Worm (Caenorhabditis elegans) whole organism, mixed stage, embryonic: ENCODE data around the gene H23N18.6.

Experiments
- M03D4.4 ChIP-seq: sonication (generic microtip); optimal IDR thresholded peaks from 2 replicates; lab custom pipeline; 2017; ENCODE audit warnings: mild to moderate bottlenecking, missing genetic modification characterization, missing compliant biosample characterization
- bed-3 ChIP-seq: fragments of 200-800 bp; sonication (Bioruptor generic); optimal IDR thresholded peaks from 3 replicates; lab custom pipeline; 2018; ENCODE audit warnings: mild to moderate bottlenecking, missing genetic modification characterization, moderate library complexity, missing compliant biosample characterization
- blmp-1 ChIP-seq: fragments of 150-350 bp; optimal IDR thresholded peaks from 2 replicates; lab custom pipeline; 2014; ENCODE audit warnings: missing biosample characterization, missing genetic modification characterization
- ceh-39 ChIP-seq: fragments of 150-350 bp; optimal IDR thresholded peaks from 2 replicates; lab custom pipeline; 2014; ENCODE audit warnings: missing biosample characterization, missing genetic modification characterization
- ceh-43 ChIP-seq: fragments of 200-800 bp; sonication (Bioruptor generic); optimal IDR thresholded peaks from 2 replicates; lab custom pipeline; 2018; ENCODE audit warnings: mild to moderate bottlenecking, missing genetic modification characterization, moderate library complexity, missing compliant biosample characterization
- ceh-83 ChIP-seq: fragments of 200-800 bp; sonication (Bioruptor generic); optimal IDR thresholded peaks from 2 replicates; lab custom pipeline; 2018; ENCODE audit warnings: mild to moderate bottlenecking, missing genetic modification characterization, missing compliant biosample characterization
- ces-1 ChIP-seq: fragments of 150-350 bp; optimal IDR thresholded peaks from 2 replicates; lab custom pipeline; 2014; ENCODE audit warnings: missing biosample characterization, missing genetic modification reagents, missing genetic modification characterization
- cnd-1 ChIP-seq: fragments of 200-800 bp; sonication (Bioruptor generic); optimal IDR thresholded peaks from 2 replicates; lab custom pipeline; 2018; ENCODE audit warnings: mild to moderate bottlenecking, missing genetic modification characterization, missing compliant biosample characterization
- drap-1 ChIP-seq: fragments of 200-800 bp; sonication (Bioruptor generic); optimal IDR thresholded peaks from 3 replicates; lab custom pipeline; 2018; ENCODE audit warnings: mild to moderate bottlenecking, missing genetic modification characterization, missing compliant biosample characterization
- elt-3 ChIP-seq: fragments of 150-350 bp; optimal IDR thresholded peaks from 2 replicates; lab custom pipeline; 2014; ENCODE audit warnings: missing biosample characterization, missing genetic modification characterization
- flh-1 ChIP-seq: fragments of 200-800 bp; sonication (Bioruptor generic); optimal IDR thresholded peaks from 2 replicates; lab custom pipeline; 2018; ENCODE audit warnings: mild to moderate bottlenecking, missing genetic modification characterization, moderate library complexity, missing compliant biosample characterization
- ham-2 ChIP-seq: fragments of 200-800 bp; sonication (Bioruptor generic); optimal IDR thresholded peaks from 2 replicates; lab custom pipeline; 2018; ENCODE audit warnings: mild to moderate bottlenecking, missing genetic modification characterization, missing compliant biosample characterization
- hlh-1 ChIP-seq: fragments of 150-350 bp; optimal IDR thresholded peaks from 2 replicates; lab custom pipeline; 2014; ENCODE audit warnings: missing biosample characterization, missing genetic modification reagents, missing genetic modification characterization
- lin-13 ChIP-seq: fragments of 150-350 bp; optimal IDR thresholded peaks from 2 replicates; lab custom pipeline; 2014; ENCODE audit warnings: missing biosample characterization, missing genetic modification characterization
- lin-32 ChIP-seq: fragments of 200-800 bp; sonication (Bioruptor generic); optimal IDR thresholded peaks from 2 replicates; lab custom pipeline; 2018; ENCODE audit warnings: mild to moderate bottlenecking, missing genetic modification characterization, missing compliant biosample characterization
- lsy-2 ChIP-seq: fragments of 150-350 bp; optimal IDR thresholded peaks from 2 replicates; lab custom pipeline; 2014; ENCODE audit warnings: missing biosample characterization, missing genetic modification characterization
- mab-5 ChIP-seq: fragments of 150-350 bp; optimal IDR thresholded peaks from 2 replicates; lab custom pipeline; 2014; ENCODE audit warnings: missing biosample characterization, missing genetic modification characterization
- mep-1 ChIP-seq: fragments of 150-350 bp; optimal IDR thresholded peaks from 2 replicates; lab custom pipeline; 2017; ENCODE audit warnings: missing biosample characterization, missing genetic modification reagents, missing genetic modification characterization, inconsistent platforms
- mls-2 ChIP-seq: sonication (generic microtip); optimal IDR thresholded peaks from 2 replicates; lab custom pipeline; 2016; ENCODE audit warnings: mild to moderate bottlenecking, missing genetic modification characterization, moderate library complexity, missing compliant biosample characterization
- nhr-12 ChIP-seq: fragments of 150-350 bp; optimal IDR thresholded peaks from 2 replicates; lab custom pipeline; 2014; ENCODE audit warnings: missing biosample characterization, missing genetic modification characterization
- nhr-2 ChIP-seq: fragments of 150-350 bp; optimal IDR thresholded peaks from 2 replicates; lab custom pipeline; 2014; ENCODE audit warnings: missing biosample characterization, missing genetic modification characterization
- nhr-237 ChIP-seq: fragments of 150-350 bp; optimal IDR thresholded peaks from 2 replicates; lab custom pipeline; 2014; ENCODE audit warnings: missing biosample characterization, missing genetic modification characterization
- nhr-28 ChIP-seq: fragments of 150-350 bp; optimal IDR thresholded peaks from 2 replicates; lab custom pipeline; 2014; ENCODE audit warnings: missing biosample characterization, missing genetic modification characterization
- nhr-76 ChIP-seq: sonication (generic microtip); optimal IDR thresholded peaks from 2 replicates; lab custom pipeline; 2017; ENCODE audit warnings: missing biosample characterization, missing genetic modification characterization
- sem-2 ChIP-seq: fragments of 200-800 bp; sonication (Bioruptor generic); optimal IDR thresholded peaks from 2 replicates; lab custom pipeline; 2018; ENCODE audit warnings: mild to moderate bottlenecking, missing genetic modification characterization, missing compliant biosample characterization
- snpc-4 ChIP-seq: fragments of 150-350 bp; optimal IDR thresholded peaks from 2 replicates; lab custom pipeline; 2014; ENCODE audit warnings: missing biosample characterization, missing genetic modification characterization
- sptf-1 ChIP-seq: sonication (generic microtip); optimal IDR thresholded peaks from 2 replicates; lab custom pipeline; 2017; ENCODE audit warnings: mild to moderate bottlenecking, missing genetic modification characterization, moderate library complexity, missing compliant biosample characterization
- tbx-8 ChIP-seq: fragments of 200-800 bp; sonication (Bioruptor generic); optimal IDR thresholded peaks from 2 replicates; lab custom pipeline; 2018; ENCODE audit warnings: mild to moderate bottlenecking, missing genetic modification characterization, moderate library complexity, missing compliant biosample characterization
- unc-120 ChIP-seq: sonication (generic microtip); optimal IDR thresholded peaks from 2 replicates; lab custom pipeline; 2017; ENCODE audit warnings: missing genetic modification characterization, missing compliant biosample characterization; ENCODE audit not compliant: poor library complexity, severe bottlenecking
- unc-39 ChIP-seq: fragments of 150-350 bp; optimal IDR thresholded peaks from 2 replicates; lab custom pipeline; 2014; ENCODE audit warnings: missing biosample characterization, missing genetic modification characterization
- unc-62 ChIP-seq: fragments of 150-350 bp; optimal IDR thresholded peaks from 2 replicates; lab custom pipeline; 2014; ENCODE audit warnings: missing biosample characterization, missing genetic modification reagents, missing genetic modification characterization
- ztf-11 ChIP-seq: fragments of 150-350 bp; optimal IDR thresholded peaks from 2 replicates; lab custom pipeline; 2014; ENCODE audit warnings: missing biosample characterization, missing genetic modification characterization

H23N18.6 gene

ce11 chrV:4914879-4915278 is at the start of gene H23N18.6:
Gene H23N18.6 (minus strand): TSS chrV:4915079.
- TF ChIP-seq snpc-4 (no peak), unc-62 (GFP tag; lab: Kevin White, UChicago) (no peak), ceh-83 (GFP tag; lab: Kevin White, UChicago) (no peak), mep-1 (tag; lab: Kevin White, UChicago) (no peak), nhr-12 (tag; lab: Kevin White, UChicago) (no peak), sem-2 (GFP tag; lab: Kevin White, UChicago) (no peak), elt-3 (tag; lab: Kevin White, UChicago) (no peak), M03D4.4 (tag; lab: Kevin White, UChicago) (no peak), unc-39 (tag; lab: Kevin White, UChicago) (no peak), tbx-8 (no peak), blmp-1 (no peak), unc-120 (tag; lab: Kevin White, UChicago) (no peak), lsy-2 (no peak), nhr-76 (tag; lab: Kevin White, UChicago) (no peak), nhr-28 (tag; lab: Kevin White, UChicago) (no peak), bed-3 (GFP tag; lab: Kevin White, UChicago) (no peak), drap-1 (GFP tag; lab: Kevin White, UChicago) (no peak), nhr-2 (tag; lab: Kevin White, UChicago) (no peak)

DNA sequence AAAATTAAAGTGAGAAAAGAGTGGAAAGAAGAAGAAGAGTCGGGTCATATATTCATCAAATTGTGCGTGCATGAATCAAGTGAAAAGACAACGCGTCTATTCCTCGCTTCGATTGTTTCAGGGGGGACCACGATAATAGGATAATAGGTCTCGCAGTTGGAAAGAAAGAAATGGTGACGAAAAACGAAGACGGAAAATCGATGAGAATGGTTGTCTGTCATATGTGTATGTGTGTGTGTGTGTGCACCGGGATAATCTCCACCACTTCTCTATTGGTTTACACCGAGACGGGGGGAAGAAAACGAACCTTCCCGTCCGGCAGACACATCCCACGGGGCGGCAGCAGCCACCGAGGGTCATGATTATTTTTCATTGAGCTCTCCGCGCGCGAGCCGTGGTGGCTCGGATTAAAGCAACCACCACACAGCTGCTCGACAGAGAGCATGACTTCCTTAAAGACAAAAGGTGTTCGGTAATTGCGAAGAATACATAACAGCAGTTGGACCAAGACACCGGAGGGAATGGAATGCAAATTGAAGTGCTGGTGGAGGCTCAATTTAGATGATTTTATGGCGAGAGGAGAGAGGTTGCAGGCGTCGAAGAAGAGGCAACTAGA is 49.2 kb upstream of the H23N18.6 start:
- TF ChIP-seq unc-62 (GFP tag; lab: Kevin White, UChicago): peak; percentile 63
- TF ChIP-seq unc-120 (tag; lab: Kevin White, UChicago): peak; percentile 70
- peak; percentile 64 for TF ChIP-seq M03D4.4 (tag; lab: Kevin White, UChicago)
- no peak for TF ChIP-seq nhr-28 (tag; lab: Kevin White, UChicago)
- no peak for TF ChIP-seq ces-1 (GFP tag; lab: Kevin White, UChicago)
- TF ChIP-seq ceh-43 (GFP tag; lab: Kevin White, UChicago): peak; percentile 2
- TF ChIP-seq nhr-2 (tag; lab: Kevin White, UChicago): peak; percentile 72
- TF ChIP-seq hlh-1 (tag; lab: Kevin White, UChicago): peak; percentile 69
- TF ChIP-seq elt-3 (tag; lab: Kevin White, UChicago): no peak
- no peak for TF ChIP-seq ceh-39 (tag; lab: Kevin White, UChicago)
- peak; percentile 76 for TF ChIP-seq sptf-1 (tag; lab: Kevin White, UChicago)
- TF ChIP-seq mls-2: peak; percentile 74
- no peak for TF ChIP-seq nhr-76 (tag; lab: Kevin White, UChicago)
- TF ChIP-seq lin-32 (GFP tag; lab: Kevin White, UChicago): peak; percentile 78
- TF ChIP-seq ztf-11 (tag; lab: Kevin White, UChicago): peak; percentile 73
- peak; percentile 53 for TF ChIP-seq ham-2 (GFP tag; lab: Kevin White, UChicago)
- TF ChIP-seq blmp-1: no peak
- no peak for TF ChIP-seq mab-5
- TF ChIP-seq cnd-1 (tag; lab: Kevin White, UChicago): peak; percentile 78
- no peak for TF ChIP-seq sem-2 (GFP tag; lab: Kevin White, UChicago)

- TF ChIP-seq nhr-28 (tag; lab: Kevin White, UChicago) (no peak), ceh-83 (GFP tag; lab: Kevin White, UChicago) (no peak), M03D4.4 (tag; lab: Kevin White, UChicago) (no peak), mls-2 (no peak), mab-5 (no peak), nhr-2 (tag; lab: Kevin White, UChicago) (no peak), drap-1 (GFP tag; lab: Kevin White, UChicago) (no peak), nhr-237 (no peak), unc-62 (GFP tag; lab: Kevin White, UChicago) (no peak), sptf-1 (tag; lab: Kevin White, UChicago) (no peak), bed-3 (GFP tag; lab: Kevin White, UChicago) (no peak), flh-1 (GFP tag; lab: Kevin White, UChicago) (no peak)
Measured at ce11 chrV:4963606-4964005, 48.7 kb upstream of the H23N18.6 start.

DNA sequence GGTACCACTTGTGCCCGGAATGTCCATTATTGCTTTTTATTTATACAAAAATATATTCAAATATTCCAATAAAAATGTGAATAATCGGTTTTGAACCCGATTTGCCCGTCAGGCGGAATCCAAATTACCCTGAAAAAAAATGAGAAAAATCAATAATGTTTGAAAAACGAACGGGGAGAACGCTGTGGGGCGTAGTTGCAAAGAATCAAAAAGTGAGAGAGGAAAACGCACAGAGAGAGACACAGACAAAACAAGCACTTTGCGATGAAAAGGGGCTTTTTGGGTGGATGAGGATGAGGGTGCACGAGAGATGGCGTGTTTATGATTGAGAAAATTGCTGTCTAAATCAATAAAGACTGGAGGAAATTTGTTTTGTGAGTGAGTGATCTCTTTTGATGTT is 48.1 kb upstream of the H23N18.6 start, which contains the start of gene tam-1:
TSS of gene tam-1 (minus strand) at position 135 of the 400 bp plus-strand sequence.
- TF ChIP-seq elt-3 (tag; lab: Kevin White, UChicago): no peak
- TF ChIP-seq mls-2: no peak
- TF ChIP-seq unc-62 (GFP tag; lab: Kevin White, UChicago): no peak
- TF ChIP-seq tbx-8: no peak
- TF ChIP-seq ces-1 (GFP tag; lab: Kevin White, UChicago): peak; percentile 40
- peak; percentile 59 for TF ChIP-seq ceh-83 (GFP tag; lab: Kevin White, UChicago)
- no peak for TF ChIP-seq lin-13 (tag; lab: Kevin White, UChicago)
- peak; percentile 54 for TF ChIP-seq ham-2 (GFP tag; lab: Kevin White, UChicago)
